Worm (Caenorhabditis elegans) whole organism, L4/young adult: ENCODE data around the gene svh-2.

Experiments
- W03F9.2 ChIP-seq: fragments of 150-350 bp; optimal IDR thresholded peaks from 2 replicates; lab custom pipeline; 2014; ENCODE audit warnings: missing biosample characterization, missing genetic modification characterization
- dao-5 ChIP-seq: sonication (generic microtip); optimal IDR thresholded peaks from 2 replicates; lab custom pipeline; 2016; ENCODE audit warnings: missing genotype, missing genetic modification characterization, moderate library complexity, missing compliant biosample characterization
- him-1 ChIP-seq: sonication (generic microtip); optimal IDR thresholded peaks from 2 replicates; lab custom pipeline; 2016; ENCODE audit warnings: missing genotype, missing genetic modification reagents, missing genetic modification characterization, missing compliant biosample characterization

svh-2 gene

DNA sequence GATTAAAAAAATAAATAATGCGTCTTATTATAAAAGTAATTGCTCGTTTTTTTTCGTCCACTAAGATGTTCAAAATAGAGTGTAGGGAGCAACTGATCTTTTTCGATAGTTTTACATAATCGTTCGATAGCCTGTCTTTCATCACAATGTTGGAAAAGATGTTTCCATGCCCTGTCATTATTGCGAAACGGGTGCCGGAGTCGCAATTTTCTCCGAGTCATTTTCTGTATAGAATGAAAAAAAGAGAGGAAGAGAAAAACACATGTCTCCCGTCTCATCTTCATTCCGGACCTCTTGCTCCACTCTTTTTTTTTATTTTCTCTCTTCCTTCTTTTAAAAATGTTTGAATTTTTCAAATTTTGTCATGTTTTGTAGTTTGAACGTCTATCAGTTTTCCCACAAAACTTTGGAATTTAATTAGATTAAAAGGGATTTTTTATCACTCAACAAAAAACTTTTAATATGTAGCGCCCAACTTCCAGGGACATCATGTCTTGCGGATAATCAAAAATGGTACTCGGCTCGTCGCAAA lies at the start of gene svh-2:
Gene svh-2, plus strand, starts transcription at position 482 of the 532 bp plus-strand sequence.
- TF ChIP-seq dao-5 (tag; lab: Kevin White, UChicago) (no peak), him-1 (tag; lab: Kevin White, UChicago) (no peak), W03F9.2 (tag; lab: Kevin White, UChicago) (no peak)

DNA sequence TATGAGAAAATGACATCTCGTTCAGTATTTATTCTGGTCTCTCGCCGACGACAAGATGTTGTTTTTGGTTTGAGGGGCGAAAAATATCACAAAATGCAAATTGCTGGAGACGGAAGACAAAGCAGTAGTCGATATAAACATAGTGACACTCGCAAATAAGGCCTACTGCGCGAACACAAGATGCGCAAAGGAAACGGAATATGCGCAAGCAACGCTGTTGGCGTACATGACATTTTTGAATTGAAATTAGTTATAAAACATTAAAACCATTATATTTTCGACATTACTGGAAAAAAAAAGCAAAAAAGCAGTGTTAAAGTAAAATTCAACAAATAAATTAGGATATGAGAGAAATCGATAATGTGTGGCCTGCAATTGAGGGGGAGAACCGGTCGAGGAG lies 48.1 kb upstream of the svh-2 start, which contains the start of gene cdf-1:
Gene cdf-1, minus strand, starts transcription at position 136 of the 400 bp plus-strand sequence.
- TF ChIP-seq him-1 (tag; lab: Kevin White, UChicago) (no peak), dao-5 (tag; lab: Kevin White, UChicago) (no peak), W03F9.2 (tag; lab: Kevin White, UChicago) (no peak)

DNA sequence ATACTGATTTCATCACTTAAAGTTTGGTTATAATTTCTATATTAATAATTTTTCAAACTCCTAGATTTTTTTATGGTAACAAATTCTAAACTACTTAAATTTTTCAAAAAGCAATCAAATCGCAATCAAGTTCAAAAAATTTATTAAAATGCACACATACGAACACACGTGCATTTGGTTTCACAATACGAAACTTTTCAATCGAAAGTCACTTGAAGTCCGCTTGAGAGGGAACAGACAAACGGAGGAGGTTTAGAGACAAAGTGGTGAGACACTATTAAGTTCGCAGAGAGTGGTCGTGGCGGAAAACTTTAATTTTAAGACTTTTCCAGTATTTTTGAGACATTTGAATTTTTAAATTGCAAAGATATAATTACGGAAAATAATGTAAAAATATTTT lies 47.4 kb upstream of the svh-2 start, which contains the start of gene glr-8:
Gene glr-8, plus strand, starts transcription at position 319 of the 400 bp plus-strand sequence.
- TF ChIP-seq W03F9.2 (tag; lab: Kevin White, UChicago) (no peak), dao-5 (tag; lab: Kevin White, UChicago) (no peak), him-1 (tag; lab: Kevin White, UChicago) (no peak)

DNA sequence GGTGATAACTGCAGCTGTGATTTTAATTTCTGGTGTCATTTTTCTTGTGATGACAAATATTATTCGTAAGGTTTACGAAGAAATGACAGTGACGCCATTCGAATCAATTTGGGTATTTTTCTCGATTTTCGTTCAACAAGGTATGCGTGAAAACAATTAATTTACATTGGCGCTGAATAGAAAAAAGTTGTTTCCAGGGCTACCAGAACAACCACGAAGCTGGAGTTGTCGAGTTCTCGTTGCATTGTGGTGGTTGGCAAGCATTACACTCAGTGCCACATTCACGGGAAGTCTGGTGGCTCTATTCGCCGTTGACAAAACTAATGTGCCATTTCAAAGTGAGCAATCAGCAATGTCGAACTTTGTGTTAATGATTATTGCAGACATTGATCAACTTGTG lies 45.4 kb upstream of the svh-2 start:
- TF ChIP-seq dao-5 (tag; lab: Kevin White, UChicago): no peak
- no peak for TF ChIP-seq W03F9.2 (tag; lab: Kevin White, UChicago)
- TF ChIP-seq him-1 (tag; lab: Kevin White, UChicago): no peak

DNA sequence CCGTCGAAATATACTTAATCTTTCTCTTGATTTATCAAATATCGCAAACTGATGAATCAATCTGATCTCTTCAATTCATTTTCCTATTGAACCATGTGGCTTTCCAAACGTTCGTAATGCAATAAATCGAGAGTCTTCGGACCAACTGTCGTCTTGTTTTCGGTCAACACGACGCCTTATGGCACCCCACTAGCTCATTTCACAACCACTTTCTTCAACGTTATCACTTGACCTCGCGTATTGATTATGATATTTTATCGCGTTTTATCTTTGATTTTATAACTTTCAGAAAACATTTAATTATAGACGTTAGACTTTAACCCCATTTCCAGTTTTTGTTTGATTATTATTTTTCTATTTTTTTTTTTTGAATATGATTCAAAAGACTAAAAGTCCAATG lies 43.3 kb upstream of the svh-2 start:
- TF ChIP-seq dao-5 (tag; lab: Kevin White, UChicago) (no peak), him-1 (tag; lab: Kevin White, UChicago) (no peak), W03F9.2 (tag; lab: Kevin White, UChicago) (no peak)

DNA sequence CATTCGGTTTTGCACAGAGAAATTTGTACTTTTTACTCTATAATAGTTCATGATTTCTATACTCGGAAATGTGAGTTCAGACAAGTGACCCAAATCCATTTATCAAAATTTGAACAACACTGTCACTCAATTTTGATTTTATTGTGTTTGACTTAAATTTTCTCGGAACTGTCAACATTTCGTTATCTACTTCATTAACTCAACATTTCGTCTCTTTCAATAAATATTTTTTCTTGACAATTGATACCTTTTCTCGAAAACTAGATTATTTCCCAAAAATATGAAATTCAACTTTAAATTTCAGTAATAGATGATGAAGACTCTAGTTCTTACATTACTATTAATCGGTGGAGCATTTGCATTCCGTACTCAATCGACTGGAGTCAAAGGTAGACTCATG lies 42.5 kb upstream of the svh-2 start, which contains the start of gene ttr-36:
Gene ttr-36, plus strand, starts transcription at position 301 of the 400 bp plus-strand sequence.
- TF ChIP-seq him-1 (tag; lab: Kevin White, UChicago): no peak

DNA sequence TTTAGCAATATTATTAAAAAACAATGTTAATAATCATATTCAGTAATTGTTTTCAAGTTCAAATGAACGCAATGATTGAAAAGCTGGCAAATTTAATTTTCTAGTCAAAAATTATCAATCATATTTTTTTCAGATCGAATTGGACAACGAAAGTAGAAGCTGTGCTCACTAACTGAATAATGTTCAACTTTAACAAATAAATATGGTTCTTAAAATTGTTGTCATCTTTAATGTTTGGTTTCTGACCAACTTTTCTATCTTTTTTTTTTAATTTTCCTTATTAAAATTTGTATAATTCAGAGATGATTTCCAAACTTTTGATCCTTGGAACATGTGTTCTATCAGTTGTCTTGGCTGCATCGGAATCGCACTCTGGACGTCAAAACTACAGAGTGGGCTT lies 41.1 kb upstream of the svh-2 start, which contains the start of gene ttr-35:
Gene ttr-35, plus strand, starts transcription at position 301 of the 400 bp plus-strand sequence.
- no peak for TF ChIP-seq him-1 (tag; lab: Kevin White, UChicago)
- no peak for TF ChIP-seq W03F9.2 (tag; lab: Kevin White, UChicago)
- no peak for TF ChIP-seq dao-5 (tag; lab: Kevin White, UChicago)

DNA sequence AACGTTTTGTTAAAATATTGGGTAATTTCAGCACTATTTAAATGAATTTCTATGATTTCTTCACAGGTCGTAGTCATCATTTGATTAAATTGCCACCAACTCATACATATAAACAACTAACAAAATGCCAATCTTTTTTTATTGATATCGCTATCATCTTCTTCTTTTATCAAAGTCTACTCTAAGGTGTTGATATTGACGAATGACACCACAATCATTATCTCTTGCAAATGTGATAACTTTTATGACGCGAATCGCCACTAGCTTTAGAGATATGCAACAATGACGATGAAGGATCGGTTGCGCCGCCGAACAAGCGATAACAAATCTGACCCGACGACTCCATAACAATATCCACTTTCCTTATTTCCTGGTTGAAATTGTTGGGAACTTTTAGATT lies 38.6 kb upstream of the svh-2 start:
- TF ChIP-seq dao-5 (tag; lab: Kevin White, UChicago) (no peak), him-1 (tag; lab: Kevin White, UChicago) (no peak), W03F9.2 (tag; lab: Kevin White, UChicago) (no peak)

DNA sequence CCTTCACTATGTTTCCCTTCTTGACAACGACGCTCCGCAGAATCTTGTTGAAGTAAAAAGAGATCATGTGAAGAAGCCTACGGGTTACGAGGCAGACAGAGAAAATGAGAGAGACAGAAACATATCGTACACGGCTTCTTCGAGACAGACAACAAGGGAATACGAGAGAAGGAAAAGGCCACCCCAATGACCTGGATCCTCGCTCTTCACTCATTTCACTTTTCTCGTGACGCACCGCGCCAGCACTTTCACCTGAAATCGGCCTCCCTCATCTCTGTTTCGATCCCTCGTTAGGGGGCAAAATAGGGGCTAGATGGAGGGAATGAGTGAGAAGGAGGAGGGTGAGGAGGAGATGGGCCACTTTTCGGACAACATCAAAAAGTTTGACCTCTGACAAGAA lies 37.8 kb upstream of the svh-2 start:
- TF ChIP-seq dao-5 (tag; lab: Kevin White, UChicago): no peak

DNA sequence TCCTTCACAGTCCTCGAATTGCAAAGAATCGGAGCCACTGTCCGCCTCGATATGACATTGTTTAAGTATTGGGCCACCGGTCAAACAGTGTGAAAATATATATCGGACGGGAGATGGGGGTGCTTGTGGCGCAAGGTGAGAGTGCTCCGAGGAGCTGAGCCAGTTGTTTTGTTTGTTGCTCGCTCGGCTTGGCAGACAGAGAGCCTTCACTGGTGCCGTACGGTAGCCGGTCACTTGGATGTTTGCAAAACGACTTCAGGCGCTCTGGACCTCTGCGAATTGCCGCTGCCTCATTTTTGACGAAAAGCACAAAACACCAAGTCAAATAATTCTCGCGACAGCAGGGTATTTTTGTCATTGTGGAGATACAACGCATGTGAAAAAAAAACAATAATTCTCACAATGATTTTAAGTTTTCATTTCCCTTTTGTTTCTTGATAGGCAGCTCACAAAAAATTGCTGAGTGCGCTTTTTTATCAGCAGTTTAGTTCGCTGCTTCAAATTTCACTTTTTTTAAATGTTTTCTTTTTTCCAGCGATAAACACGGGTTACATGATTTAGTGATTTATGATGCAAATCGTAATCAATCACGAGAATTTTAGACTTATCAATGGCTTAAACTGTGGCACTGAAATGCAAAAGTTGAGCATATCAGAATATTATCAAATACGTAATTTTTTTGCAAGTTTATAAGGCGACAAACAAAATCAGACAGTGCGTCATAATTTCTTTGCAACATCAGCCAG lies 35.9 kb upstream of the svh-2 start:
- TF ChIP-seq him-1 (tag; lab: Kevin White, UChicago): no peak
- no peak for TF ChIP-seq dao-5 (tag; lab: Kevin White, UChicago)

DNA sequence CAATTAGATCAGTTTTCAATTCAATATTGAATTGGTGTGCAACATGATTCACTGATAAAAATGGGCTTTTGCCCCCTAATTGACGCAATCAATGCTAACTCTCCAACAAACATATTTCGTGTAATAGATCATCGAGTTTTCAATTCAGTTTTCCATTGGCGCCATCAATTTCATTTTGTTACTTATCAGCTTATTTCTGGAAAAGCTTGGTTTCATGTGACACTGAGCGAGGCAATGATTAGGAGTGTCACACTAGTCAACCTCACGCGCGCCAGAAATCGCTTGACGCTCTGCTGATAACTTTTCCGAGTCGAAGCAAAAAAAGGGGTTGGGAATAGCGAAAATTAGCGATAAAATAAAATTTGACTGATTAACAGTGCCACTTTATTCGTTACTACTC lies 34.5 kb upstream of the svh-2 start, which contains the start of gene ets-4:
Gene ets-4, plus strand, starts transcription at position 347 of the 400 bp plus-strand sequence.
- no peak for TF ChIP-seq W03F9.2 (tag; lab: Kevin White, UChicago)
- TF ChIP-seq him-1 (tag; lab: Kevin White, UChicago): no peak
- no peak for TF ChIP-seq dao-5 (tag; lab: Kevin White, UChicago)

DNA sequence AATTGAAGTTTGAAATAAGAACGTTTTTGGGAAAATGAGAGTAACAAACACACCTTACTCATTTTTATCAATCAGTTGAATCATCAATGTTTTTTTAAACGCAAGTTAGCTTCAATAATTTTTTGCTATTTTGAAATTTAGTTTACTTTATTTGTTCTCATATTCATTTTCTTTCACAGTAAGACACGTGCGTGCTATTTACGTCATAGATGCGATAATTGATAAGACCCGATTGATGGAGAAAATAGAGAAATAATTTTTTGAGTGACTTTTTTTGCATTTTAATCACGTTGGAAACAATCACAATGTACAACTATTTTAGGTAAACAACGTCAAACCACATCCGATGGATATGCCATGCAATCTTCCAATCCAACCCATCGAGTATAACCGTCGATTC lies 33.6 kb upstream of the svh-2 start:
- TF ChIP-seq W03F9.2 (tag; lab: Kevin White, UChicago) (no peak), him-1 (tag; lab: Kevin White, UChicago) (no peak), dao-5 (tag; lab: Kevin White, UChicago) (no peak)

DNA sequence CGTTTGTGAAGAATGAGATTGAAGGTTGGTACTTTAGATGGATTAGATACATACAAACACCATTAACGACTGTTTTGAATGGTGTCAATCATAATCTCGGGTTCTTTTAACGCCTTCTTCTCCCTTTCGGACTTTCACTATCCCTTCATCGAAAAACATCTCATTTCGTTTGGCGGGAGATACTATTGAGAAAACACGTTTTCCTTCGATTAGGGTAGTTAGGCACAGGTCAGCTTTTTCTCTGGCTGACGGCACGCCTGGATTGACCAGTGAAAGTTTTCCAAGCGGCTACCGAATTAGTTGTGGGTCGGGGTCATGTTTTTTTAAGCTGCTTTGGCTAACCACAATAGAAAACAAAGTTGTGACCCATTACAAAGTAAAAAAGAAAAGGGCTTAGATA lies 33.1 kb upstream of the svh-2 start:
- TF ChIP-seq W03F9.2 (tag; lab: Kevin White, UChicago): no peak
- TF ChIP-seq dao-5 (tag; lab: Kevin White, UChicago): no peak
- no peak for TF ChIP-seq him-1 (tag; lab: Kevin White, UChicago)

DNA sequence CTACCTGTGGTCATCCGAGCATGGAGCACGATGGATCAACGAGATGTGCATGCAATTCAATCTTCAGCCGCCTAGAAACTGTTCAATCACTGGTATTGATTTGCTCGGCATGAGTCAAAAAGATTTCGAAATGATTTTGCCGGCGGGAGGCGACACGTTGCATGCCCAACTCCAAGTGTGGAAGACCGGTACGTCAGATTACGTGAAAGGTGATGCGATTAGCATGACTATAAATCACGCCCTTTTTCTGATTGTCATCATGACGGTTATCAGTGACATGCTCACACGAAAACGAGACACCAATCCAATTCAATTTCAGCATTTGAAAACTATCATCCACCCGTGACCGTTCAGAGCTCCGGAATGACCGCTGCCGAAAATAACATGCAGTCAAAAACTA lies 32.4 kb upstream of the svh-2 start:
- no peak for TF ChIP-seq dao-5 (tag; lab: Kevin White, UChicago)
- no peak for TF ChIP-seq W03F9.2 (tag; lab: Kevin White, UChicago)
- no peak for TF ChIP-seq him-1 (tag; lab: Kevin White, UChicago)
